Fruit fly (Drosophila melanogaster): Measurements from ENCODE around the gene CG34175.
A peak's percentile ranks its signal among the peaks of the same experiment; 100 is the strongest.

The CG34175 gene

DNA sequence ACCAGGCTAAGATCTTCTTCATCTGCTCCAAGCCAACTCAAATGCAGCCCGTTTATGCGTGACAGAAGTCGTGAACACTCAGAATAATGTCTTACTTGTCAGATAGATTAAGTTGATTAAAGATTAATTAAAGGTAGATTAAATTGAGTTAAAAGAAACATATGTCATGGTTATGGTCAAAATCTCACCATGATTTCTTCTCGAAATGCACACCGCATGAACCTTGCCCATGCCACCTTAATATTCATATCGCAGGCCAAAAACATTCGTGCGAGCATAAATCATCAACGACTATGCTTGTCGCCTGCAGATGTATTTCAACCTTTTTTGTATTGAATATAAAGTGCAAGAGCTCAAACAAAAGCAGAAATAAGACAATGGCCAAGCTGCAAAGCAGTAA, 39.2 kb downstream of the CG34175 start (continued):
- TF ChIP-seq lola (GFP tag; optimal IDR thresholded peaks at IDR 0.05), result no peak
- no peak for TF ChIP-seq CG33213 (GFP tag; optimal IDR thresholded peaks at IDR 0.05)
- TF ChIP-seq CG42726 (GFP tag; IDR thresholded peaks at IDR 0.05; ENCODE audit: partially characterized antibody), result no peak
- no peak for TF ChIP-seq CG1832 (GFP tag; optimal IDR thresholded peaks at IDR 0.05)
- TF ChIP-seq Rx (GFP tag; IDR thresholded peaks at IDR 0.05), result peak; percentile 17; the same call in 1 of the 2 replicates
- no peak for TF ChIP-seq Antp (GFP tag; optimal IDR thresholded peaks at IDR 0.05)
- TF ChIP-seq exex (tag; optimal IDR thresholded peaks at IDR 0.05), result no peak
- TF ChIP-seq hth (optimal IDR thresholded peaks at IDR 0.05), result no peak
- peak; percentile 2 for TF ChIP-seq TFAM (GFP tag; optimal IDR thresholded peaks at IDR 0.05)
- TF ChIP-seq fu2 (GFP tag; optimal IDR thresholded peaks at IDR 0.05), result no peak
- no peak for TF ChIP-seq CG2116 (GFP tag; optimal IDR thresholded peaks at IDR 0.05)
- peak; percentile 56; the same call in 1 of the 3 replicates for TF ChIP-seq H15 (GFP tag; IDR thresholded peaks at IDR 0.05)
- peak; percentile 77 for TF ChIP-seq so (GFP tag; IDR thresholded peaks at IDR 0.05)
- peak; percentile 73 for TF ChIP-seq unpg (GFP tag; optimal IDR thresholded peaks at IDR 0.05)
- TF ChIP-seq psq (GFP tag; optimal IDR thresholded peaks at IDR 0.05), result no peak
- no peak for TF ChIP-seq NFAT (GFP tag; IDR thresholded peaks at IDR 0.05)
- TF ChIP-seq CG2875 (GFP tag; optimal IDR thresholded peaks at IDR 0.05), result no peak
- no peak for TF ChIP-seq sc (optimal IDR thresholded peaks at IDR 0.05)
- TF ChIP-seq sc (GFP tag; optimal IDR thresholded peaks at IDR 0.05), result no peak
- no peak for TF ChIP-seq Hr39 (optimal IDR thresholded peaks at IDR 0.05)
- TF ChIP-seq Xrp1 (GFP tag; IDR thresholded peaks at IDR 0.05), result peak; percentile 56; the same call in 1 of the 2 replicates
- peak; percentile 25 for TF ChIP-seq Ssrp (tag; optimal IDR thresholded peaks at IDR 0.05)
- no peak for TF ChIP-seq inv (GFP tag; IDR thresholded peaks at IDR 0.05; ENCODE audit: partially characterized antibody)
- TF ChIP-seq CG3163 (GFP tag; optimal IDR thresholded peaks at IDR 0.05), result no peak
- TF ChIP-seq Hr78 (GFP tag; optimal IDR thresholded peaks at IDR 0.05), result peak in 1 of 2 experiments; percentile 12
- TF ChIP-seq pros (GFP tag; optimal IDR thresholded peaks at IDR 0.05), result no peak
- no peak for TF ChIP-seq HLH4C (GFP tag; IDR thresholded peaks at IDR 0.05; ENCODE audit: partially characterized antibody)
- TF ChIP-seq Deaf1 (tag; optimal IDR thresholded peaks at IDR 0.05), result no peak
- peak; percentile 49; the same call in 1 of the 3 replicates for TF ChIP-seq CG11695 (GFP tag; IDR thresholded peaks at IDR 0.05)
- no peak for TF ChIP-seq CG16815 (GFP tag; optimal IDR thresholded peaks at IDR 0.05)
- TF ChIP-seq Drgx (GFP tag; IDR thresholded peaks at IDR 0.05), result peak; percentile 86
- no peak for TF ChIP-seq CG10431 (GFP tag; optimal IDR thresholded peaks at IDR 0.05)
- TF ChIP-seq Atf6 (GFP tag; IDR thresholded peaks at IDR 0.05), result no peak
- TF ChIP-seq CG10321 (GFP tag; IDR thresholded peaks at IDR 0.05), result peak; percentile 49; the same call in 1 of the 2 replicates
- no peak for TF ChIP-seq Trl (optimal IDR thresholded peaks at IDR 0.05)
- peak; percentile 22 for TF ChIP-seq Trl (GFP tag; optimal IDR thresholded peaks at IDR 0.05)
- peak; percentile 45 for TF ChIP-seq nmo (GFP tag; optimal IDR thresholded peaks at IDR 0.05)
- TF ChIP-seq CG13775 (GFP tag; optimal IDR thresholded peaks at IDR 0.05), result no peak
- no peak for TF ChIP-seq Mes4 (GFP tag; optimal IDR thresholded peaks at IDR 0.05)
- no peak for TF ChIP-seq Dek (tag; optimal IDR thresholded peaks at IDR 0.05)
- TF ChIP-seq Abd-B (GFP tag; optimal IDR thresholded peaks at IDR 0.05), result no peak
- no peak for TF ChIP-seq CG8290 (GFP tag; optimal IDR thresholded peaks at IDR 0.05)
- peak in 1 of 2 experiments; percentile 56 for TF ChIP-seq CG8290 (tag; optimal IDR thresholded peaks at IDR 0.05)
- no peak for TF ChIP-seq CG30020 (tag; optimal IDR thresholded peaks at IDR 0.05)
- no peak for TF ChIP-seq zen2 (GFP tag; IDR thresholded peaks at IDR 0.05; ENCODE audit: partially characterized antibody)
- peak; percentile 6 for TF ChIP-seq wek (GFP tag; optimal IDR thresholded peaks at IDR 0.05)
- TF ChIP-seq zfh2 (GFP tag; optimal IDR thresholded peaks at IDR 0.05), result no peak
- TF ChIP-seq CG10209 (GFP tag; optimal IDR thresholded peaks at IDR 0.05), result peak; percentile 27
- TF ChIP-seq Gsc (GFP tag; IDR thresholded peaks at IDR 0.05), result no peak
- TF ChIP-seq ash1 (GFP tag; optimal IDR thresholded peaks at IDR 0.05), result no peak
- no peak for TF ChIP-seq CG13624 (GFP tag; optimal IDR thresholded peaks at IDR 0.05)
- no peak for TF ChIP-seq CG16863 (GFP tag; optimal IDR thresholded peaks at IDR 0.05)
